Fruit fly (Drosophila melanogaster) whole organism, embryonic: Measurements from ENCODE around the gene CG15728.

Source experiments
- CG10147 ChIP-seq: fragments of 200-800 bp; sonication (Bioruptor generic); optimal IDR thresholded peaks from 2 replicates; lab custom pipeline; 2019; ENCODE audit warnings: missing biosample characterization, mild to moderate bottlenecking, missing genetic modification characterization, moderate library complexity
- CG10654 ChIP-seq: fragments of 200-800 bp; sonication (Bioruptor generic); optimal IDR thresholded peaks from 2 replicates; lab custom pipeline; 2016; ENCODE audit warnings: missing biosample characterization, missing genetic modification characterization
- CG10979 ChIP-seq: fragments of 200-800 bp; sonication (Bioruptor generic); optimal IDR thresholded peaks from 2 replicates; lab custom pipeline; 2018; ENCODE audit warnings: missing biosample characterization, mild to moderate bottlenecking, missing genetic modification characterization, moderate library complexity
- CG11456 ChIP-seq: fragments of 200-800 bp; sonication (Bioruptor generic); IDR thresholded peaks from 3 replicates; pipeline ENCODE4 v1.3.6; 2022; ENCODE audit warnings: missing biosample characterization, missing genetic modification characterization
- CG11723 ChIP-seq: fragments of 200-800 bp; sonication (Bioruptor generic); optimal IDR thresholded peaks from 2 replicates; lab custom pipeline; 2017; ENCODE audit warnings: missing biosample characterization, mild to moderate bottlenecking, missing genetic modification characterization
- CG12071 ChIP-seq: fragments of 200-800 bp; sonication (Bioruptor generic); optimal IDR thresholded peaks from 3 replicates; lab custom pipeline; 2018; ENCODE audit warnings: missing biosample characterization, mild to moderate bottlenecking, missing genetic modification characterization
- CG13424 ChIP-seq: fragments of 200-800 bp; sonication (Bioruptor generic); optimal IDR thresholded peaks from 2 replicates; lab custom pipeline; 2019; ENCODE audit warnings: missing biosample characterization, mild to moderate bottlenecking, missing genetic modification characterization, moderate library complexity
- CG13894 ChIP-seq: fragments of 200-800 bp; sonication (Bioruptor generic); optimal IDR thresholded peaks from 3 replicates; lab custom pipeline; 2018; ENCODE audit warnings: missing biosample characterization, mild to moderate bottlenecking, missing genetic modification characterization, moderate library complexity
- CG15479 ChIP-seq: fragments of 200-800 bp; sonication (Bioruptor generic); optimal IDR thresholded peaks from 3 replicates; lab custom pipeline; 2019; ENCODE audit warnings: missing biosample characterization, mild to moderate bottlenecking, missing genetic modification characterization, moderate library complexity
- CG16815 ChIP-seq: fragments of 200-800 bp; sonication (Bioruptor generic); optimal IDR thresholded peaks from 3 replicates; lab custom pipeline; 2017; ENCODE audit warnings: missing biosample characterization, mild to moderate bottlenecking, missing genetic modification characterization
- CG34224 ChIP-seq: fragments of 200-800 bp; sonication (Bioruptor generic); IDR thresholded peaks from 3 replicates; pipeline ENCODE4 v1.3.6; 2022; ENCODE audit warnings: missing biosample characterization, missing genetic modification characterization; ENCODE audit not compliant: partially characterized antibody
- CG4820 ChIP-seq: fragments of 200-800 bp; sonication (Bioruptor generic); optimal IDR thresholded peaks from 3 replicates; lab custom pipeline; 2016; ENCODE audit warnings: missing biosample characterization, missing genetic modification characterization
- CG6791 ChIP-seq: fragments of 200-800 bp; sonication (Bioruptor generic); IDR thresholded peaks from 3 replicates; pipeline ENCODE4 v1.3.6; 2022; ENCODE audit warnings: missing biosample characterization, missing genetic modification characterization; ENCODE audit not compliant: partially characterized antibody
- CG7786 ChIP-seq: fragments of 200-800 bp; sonication (Bioruptor generic); optimal IDR thresholded peaks from 2 replicates; lab custom pipeline; 2016; ENCODE audit warnings: missing biosample characterization, missing genetic modification characterization
- CG7928 ChIP-seq: fragments of 200-800 bp; sonication (Bioruptor generic); optimal IDR thresholded peaks from 2 replicates; lab custom pipeline; 2017; ENCODE audit warnings: missing biosample characterization, mild to moderate bottlenecking, missing genetic modification characterization
- CG7987 ChIP-seq: fragments of 200-800 bp; sonication (Bioruptor generic); optimal IDR thresholded peaks from 2 replicates; lab custom pipeline; 2018; ENCODE audit warnings: missing biosample characterization, mild to moderate bottlenecking, missing genetic modification characterization, moderate library complexity
- CG8924 ChIP-seq: fragments of 200-800 bp; optimal IDR thresholded peaks from 3 replicates; lab custom pipeline; 2019; ENCODE audit warnings: missing biosample characterization, mild to moderate bottlenecking, missing genetic modification characterization, moderate library complexity
- CG9609 ChIP-seq: fragments of 200-800 bp; sonication (Bioruptor generic); optimal IDR thresholded peaks from 3 replicates; lab custom pipeline; 2016; ENCODE audit warnings: missing biosample characterization, missing genetic modification characterization
- CG9876 ChIP-seq: fragments of 200-800 bp; sonication (Bioruptor generic); optimal IDR thresholded peaks from 2 replicates; lab custom pipeline; 2016; ENCODE audit warnings: missing biosample characterization, missing genetic modification characterization
- Camta ChIP-seq: fragments of 200-800 bp; sonication (Bioruptor generic); optimal IDR thresholded peaks from 2 replicates; lab custom pipeline; 2016; ENCODE audit warnings: missing biosample characterization, missing genetic modification characterization
- CoRest ChIP-seq: fragments of 200-800 bp; sonication (Bioruptor generic); optimal IDR thresholded peaks from 3 replicates; lab custom pipeline; 2018; ENCODE audit warnings: missing biosample characterization, mild to moderate bottlenecking, missing genetic modification characterization, moderate library complexity
- D ChIP-seq, 2 experiments: fragments of 200-800 bp in 1 of 2; fragments of >200 bp in 1 of 2; sonication (Bioruptor generic) in 1 of 2; optimal IDR thresholded peaks; 2 replicates in 1 of 2; 3 replicates in 1 of 2; lab custom pipeline; 2017; ENCODE audit warnings: mild to moderate bottlenecking in 1 of 2, missing biosample characterization in 1 of 2, missing genetic modification characterization in 1 of 2, missing genetic modification reagents in 1 of 2
- Doc2 ChIP-seq: fragments of 200-800 bp; sonication (Bioruptor generic); IDR thresholded peaks from 2 replicates; pipeline ENCODE4 v1.3.6; 2022; ENCODE audit warnings: missing biosample characterization, missing genetic modification characterization
- Fer1 ChIP-seq: fragments of 200-800 bp; sonication (Bioruptor generic); optimal IDR thresholded peaks from 2 replicates; lab custom pipeline; 2017; ENCODE audit warnings: missing biosample characterization, mild to moderate bottlenecking, missing genetic modification characterization
- Hr3 ChIP-seq: fragments of 200-800 bp; sonication (Bioruptor generic); optimal IDR thresholded peaks from 3 replicates; lab custom pipeline; 2016; ENCODE audit warnings: missing biosample characterization, missing genetic modification characterization
- Spps ChIP-seq: fragments of 200-800 bp; sonication (Bioruptor generic); optimal IDR thresholded peaks from 2 replicates; lab custom pipeline; 2018; ENCODE audit warnings: missing biosample characterization, mild to moderate bottlenecking, missing genetic modification characterization
- abd-A ChIP-seq: fragments of 200-800 bp; sonication (Bioruptor generic); optimal IDR thresholded peaks from 3 replicates; lab custom pipeline; 2019; ENCODE audit warnings: missing biosample characterization, mild to moderate bottlenecking, missing genetic modification characterization, moderate library complexity
- amos ChIP-seq: fragments of 200-800 bp; sonication (Bioruptor generic); IDR thresholded peaks from 2 replicates; pipeline ENCODE4 v1.3.6; 2022; ENCODE audit warnings: missing biosample characterization, missing genetic modification characterization; ENCODE audit not compliant: partially characterized antibody
- bsh ChIP-seq, 2 experiments: fragments of 200-800 bp; sonication (Bioruptor generic); optimal IDR thresholded peaks; 2 replicates each; lab custom pipeline; 2017 to 2018; ENCODE audit warnings: mild to moderate bottlenecking in 2 of 2, missing biosample characterization in 2 of 2, missing genetic modification characterization in 2 of 2, moderate library complexity in 1 of 2
- chinmo ChIP-seq: fragments of 200-800 bp; sonication (Bioruptor generic); IDR thresholded peaks from 4 replicates; pipeline ENCODE4 v1.3.6; 2022; ENCODE audit warnings: missing biosample characterization, missing genetic modification characterization; ENCODE audit not compliant: partially characterized antibody
- da ChIP-seq: fragments of 200-800 bp; sonication (Bioruptor generic); optimal IDR thresholded peaks from 2 replicates; lab custom pipeline; 2016; ENCODE audit warnings: missing biosample characterization, missing genetic modification characterization
- dan ChIP-seq: fragments of 200-800 bp; sonication (Bioruptor generic); IDR thresholded peaks from 2 replicates; pipeline ENCODE4 v1.3.6; 2022; ENCODE audit warnings: missing biosample characterization, missing genetic modification characterization
- eyg ChIP-seq: fragments of 200-800 bp; sonication (Bioruptor generic); optimal IDR thresholded peaks from 3 replicates; lab custom pipeline; 2016; ENCODE audit warnings: missing biosample characterization, missing genetic modification characterization
- ken ChIP-seq: fragments of 200-800 bp; sonication (Bioruptor generic); IDR thresholded peaks from 3 replicates; pipeline ENCODE4 v1.3.6; 2022; ENCODE audit warnings: missing biosample characterization, missing genetic modification characterization
- klu ChIP-seq: fragments of 200-800 bp; sonication (Bioruptor generic); IDR thresholded peaks from 2 replicates; pipeline ENCODE4 v1.3.6; 2022; ENCODE audit warnings: missing biosample characterization, missing genetic modification characterization
- lab ChIP-seq: fragments of 200-800 bp; sonication (Bioruptor generic); optimal IDR thresholded peaks from 3 replicates; lab custom pipeline; 2017; ENCODE audit warnings: missing biosample characterization, missing genetic modification characterization, mild to moderate bottlenecking, moderate library complexity, missing genetic modification reagents
- mam ChIP-seq: fragments of 200-800 bp; sonication (Bioruptor generic); optimal IDR thresholded peaks from 3 replicates; lab custom pipeline; 2016; ENCODE audit warnings: missing biosample characterization, missing genetic modification characterization
- phol ChIP-seq: fragments of 200-800 bp; sonication (Bioruptor generic); optimal IDR thresholded peaks from 3 replicates; lab custom pipeline; 2018; ENCODE audit warnings: missing biosample characterization, mild to moderate bottlenecking, missing genetic modification characterization, moderate library complexity
- run ChIP-seq: fragments of 200-800 bp; sonication (Bioruptor generic); optimal IDR thresholded peaks from 3 replicates; lab custom pipeline; 2018; ENCODE audit warnings: missing biosample characterization, mild to moderate bottlenecking, missing genetic modification characterization
- slp2 ChIP-seq: fragments of 200-800 bp; sonication (Bioruptor generic); optimal IDR thresholded peaks from 2 replicates; lab custom pipeline; 2016; ENCODE audit warnings: missing biosample characterization, missing genetic modification characterization
- stc ChIP-seq: fragments of 200-800 bp; sonication (Bioruptor generic); IDR thresholded peaks from 2 replicates; pipeline ENCODE4 v1.3.6; 2022; ENCODE audit warnings: missing biosample characterization, missing genetic modification characterization
- tgo ChIP-seq: fragments of 200-800 bp; sonication (Bioruptor generic); IDR thresholded peaks from 3 replicates; pipeline ENCODE4 v1.3.6; 2022; ENCODE audit warnings: missing biosample characterization, missing genetic modification characterization
- trh ChIP-seq: fragments of 200-800 bp; sonication (Bioruptor generic); optimal IDR thresholded peaks from 2 replicates; lab custom pipeline; 2016; ENCODE audit warnings: missing biosample characterization, missing genetic modification characterization
- unpg ChIP-seq: fragments of 200-800 bp; sonication (Bioruptor generic); optimal IDR thresholded peaks from 3 replicates; lab custom pipeline; 2018; ENCODE audit warnings: missing biosample characterization, mild to moderate bottlenecking, missing genetic modification characterization, moderate library complexity
- usp ChIP-seq: fragments of >200 bp; optimal IDR thresholded peaks from 2 replicates; lab custom pipeline; 2017; ENCODE audit warnings: missing biosample characterization, missing genetic modification characterization
- vfl ChIP-seq: fragments of 200-800 bp; sonication (Bioruptor generic); optimal IDR thresholded peaks from 2 replicates; lab custom pipeline; 2016; ENCODE audit warnings: missing biosample characterization, missing genetic modification characterization
- zen ChIP-seq: fragments of 200-800 bp; sonication (Bioruptor generic); optimal IDR thresholded peaks from 3 replicates; lab custom pipeline; 2018; ENCODE audit warnings: missing biosample characterization, mild to moderate bottlenecking, missing genetic modification characterization, moderate library complexity
- zfh1 ChIP-seq: fragments of 200-800 bp; sonication (Bioruptor generic); IDR thresholded peaks from 3 replicates; pipeline ENCODE4 v1.3.6; 2022; ENCODE audit warnings: missing biosample characterization, missing genetic modification characterization

Gene CG15728

dm6 chrX:12578701-12579372 is 45.3 kb upstream of the CG15728 start (continued):
- TF ChIP-seq usp (GFP tag; lab: Kevin White, UChicago) (no peak), unpg (GFP tag; lab: Kevin White, UChicago) (peak; percentile 73), CG13424 (tag; lab: Kevin White, UChicago) (peak; percentile 80), D (optimal IDR thresholded peaks at IDR 0.05; lab: Kevin White, UChicago) (no peak), D (GFP tag; optimal IDR thresholded peaks at IDR 0.05; lab: Kevin White, UChicago) (peak; percentile 49), trh (no peak), zfh1 (GFP tag; lab: Robert Waterston, UW) (0 out of 3 replicates have a peak, but pooled peaks have one; percentile 53), dan (GFP tag; lab: Robert Waterston, UW) (no peak), CG34224 (GFP tag; lab: Robert Waterston, UW) (peak; percentile 20; the same call in 1 of the 3 replicates), Spps (tag; lab: Kevin White, UChicago) (no peak), mam (GFP tag; lab: Kevin White, UChicago) (peak; percentile 11), CG16815 (GFP tag; lab: Kevin White, UChicago) (peak; percentile 1), CG10147 (GFP tag; lab: Kevin White, UChicago) (peak; percentile 3), Fer1 (peak; percentile 64), bsh (GFP tag; optimal IDR thresholded peaks at IDR 0.05; lab: Kevin White, UChicago) (peak in 1 of 2 experiments; percentile 75), lab (GFP tag; lab: Kevin White, UChicago) (peak; percentile 70), CG11723 (GFP tag; lab: Kevin White, UChicago) (no peak), CG7987 (no peak), CG6791 (GFP tag; lab: Robert Waterston, UW) (peak; percentile 33; the same call in 1 of the 3 replicates), eyg (GFP tag; lab: Kevin White, UChicago) (no peak), CG15479 (GFP tag; lab: Kevin White, UChicago) (peak; percentile 78), klu (0 out of 2 replicates have a peak, but pooled peaks have one; percentile 8), CG7786 (GFP tag; lab: Kevin White, UChicago) (peak; percentile 6), CG8924 (tag; lab: Kevin White, UChicago) (peak; percentile 67), CoRest (tag; lab: Kevin White, UChicago) (peak; percentile 82), phol (tag; lab: Kevin White, UChicago) (peak; percentile 79), CG11456 (GFP tag; lab: Robert Waterston, UW) (0 out of 3 replicates have a peak, but pooled peaks have one; percentile 44), run (no peak), CG10979 (tag; lab: Kevin White, UChicago) (peak; percentile 69), chinmo (GFP tag; lab: Robert Waterston, UW) (peak; percentile 85; the same call in 2 of the 4 replicates), slp2 (GFP tag; lab: Kevin White, UChicago) (no peak), Camta (no peak), vfl (GFP tag; lab: Kevin White, UChicago) (no peak), CG4820 (peak; percentile 12), CG10654 (peak; percentile 31), CG12071 (no peak), CG13894 (tag; lab: Kevin White, UChicago) (no peak), da (GFP tag; lab: Kevin White, UChicago) (no peak), CG9876 (no peak), CG9609 (GFP tag; lab: Kevin White, UChicago) (no peak), amos (GFP tag; lab: Robert Waterston, UW) (no peak), zen (peak; percentile 16), abd-A (tag; lab: Kevin White, UChicago) (no peak), tgo (GFP tag; lab: Robert Waterston, UW) (peak; percentile 46; the same call in 1 of the 3 replicates), stc (GFP tag; lab: Robert Waterston, UW) (0 out of 2 replicates have a peak, but pooled peaks have one; percentile 34), ken (0 out of 3 replicates have a peak, but pooled peaks have one; percentile 38), CG7928 (GFP tag; lab: Kevin White, UChicago) (no peak), Doc2 (GFP tag; lab: Robert Waterston, UW) (no peak), Hr3 (GFP tag; lab: Kevin White, UChicago) (peak; percentile 11)
